Fruit fly (Drosophila melanogaster) whole organism, wandering third instar larva: Measurements from ENCODE around the gene CG14210.

Experiments used
- Abd-B ChIP-seq: fragments of >200 bp; optimal IDR thresholded peaks from 2 replicates; lab custom pipeline; 2017; ENCODE audit warnings: missing biosample characterization, missing genetic modification characterization
- CG32264 ChIP-seq: fragments of 200-800 bp; sonication (Bioruptor generic); optimal IDR thresholded peaks from 2 replicates; lab custom pipeline; 2016; ENCODE audit warnings: missing biosample characterization, missing genetic modification characterization
- CG9705 ChIP-seq: fragments of 200-800 bp; sonication (Bioruptor generic); optimal IDR thresholded peaks from 2 replicates; lab custom pipeline; 2018; ENCODE audit warnings: missing biosample characterization, mild to moderate bottlenecking, missing genetic modification characterization
- Dfd ChIP-seq: fragments of >200 bp; optimal IDR thresholded peaks from 2 replicates; lab custom pipeline; 2017; ENCODE audit warnings: missing biosample characterization, missing genetic modification characterization
- Dif ChIP-seq: fragments of 200-275, 200-300 bp; sonication (Bioruptor generic); optimal IDR thresholded peaks from 2 replicates; lab custom pipeline; 2018; ENCODE audit warnings: missing biosample characterization, missing genetic modification characterization; ENCODE audit not compliant: partially characterized antibody
- GATAd ChIP-seq: sonication (Bioruptor generic); optimal IDR thresholded peaks from 2 replicates; lab custom pipeline; 2016; ENCODE audit warnings: missing biosample characterization, missing genetic modification characterization
- Hnf4 ChIP-seq: fragments of 200-800 bp; sonication (Bioruptor generic); optimal IDR thresholded peaks from 2 replicates; lab custom pipeline; 2016; ENCODE audit warnings: missing biosample characterization, mild to moderate bottlenecking, missing genetic modification characterization
- Hr78 ChIP-seq: fragments of >200 bp; optimal IDR thresholded peaks from 2 replicates; lab custom pipeline; 2017; ENCODE audit warnings: missing biosample characterization, missing genetic modification characterization
- Hr83 ChIP-seq: fragments of 200-300 bp; sonication (Bioruptor generic); optimal IDR thresholded peaks from 2 replicates; lab custom pipeline; 2016; ENCODE audit warnings: missing biosample characterization, mild to moderate bottlenecking, missing genetic modification characterization, moderate library complexity; ENCODE audit not compliant: poor library complexity, severe bottlenecking
- Jra ChIP-seq: sonication (Bioruptor generic); optimal IDR thresholded peaks from 2 replicates; lab custom pipeline; 2016; ENCODE audit warnings: missing biosample characterization, missing genetic modification characterization
- Mio ChIP-seq: sonication (Bioruptor generic); optimal IDR thresholded peaks from 2 replicates; lab custom pipeline; 2016; ENCODE audit warnings: missing biosample characterization, missing genetic modification characterization
- Myc ChIP-seq: fragments of >200 bp; optimal IDR thresholded peaks from 2 replicates; lab custom pipeline; 2017
- N ChIP-seq: fragments of >200 bp; optimal IDR thresholded peaks from 2 replicates; lab custom pipeline; 2018; ENCODE audit warnings: missing biosample characterization, missing external identifiers, missing genetic modification characterization
- OdsH ChIP-seq: fragments of 200-800 bp; sonication (Bioruptor generic); optimal IDR thresholded peaks from 2 replicates; lab custom pipeline; 2016; ENCODE audit warnings: missing biosample characterization, mild to moderate bottlenecking, missing genetic modification characterization
- Rel ChIP-seq, 2 experiments: fragments of 200-800 bp; sonication (Bioruptor generic) in 1 of 2; optimal IDR thresholded peaks; 2 replicates in 1 of 2; 3 replicates in 1 of 2; lab custom pipeline; 2016 to 2019; ENCODE audit warnings: mild to moderate bottlenecking in 2 of 2, missing biosample characterization in 2 of 2, missing genetic modification characterization in 2 of 2, moderate library complexity in 1 of 2
- Sp1 ChIP-seq: fragments of 200-800 bp; sonication (Bioruptor generic); optimal IDR thresholded peaks from 3 replicates; lab custom pipeline; 2019; ENCODE audit warnings: missing biosample characterization, mild to moderate bottlenecking, missing genetic modification characterization, moderate library complexity
- Vsx2 ChIP-seq: fragments of 200-300, 225-300 bp; sonication (Bioruptor generic); optimal IDR thresholded peaks from 2 replicates; lab custom pipeline; 2018; ENCODE audit warnings: missing biosample characterization, missing genetic modification characterization; ENCODE audit not compliant: partially characterized antibody
- br ChIP-seq: fragments of 200-800 bp; sonication (Bioruptor generic); optimal IDR thresholded peaks from 2 replicates; lab custom pipeline; 2016; ENCODE audit warnings: missing biosample characterization, missing genetic modification characterization
- brk ChIP-seq: fragments of 200-800 bp; sonication (Bioruptor generic); optimal IDR thresholded peaks from 2 replicates; lab custom pipeline; 2016; ENCODE audit warnings: missing biosample characterization, mild to moderate bottlenecking, missing genetic modification characterization
- dl ChIP-seq, 2 experiments: fragments of 175-275, 200-275 bp in 1 of 2; fragments of 200-275 bp in 1 of 2; sonication (Bioruptor generic); optimal IDR thresholded peaks; lab custom pipeline; 2018; ENCODE audit warnings: mild to moderate bottlenecking in 2 of 2, missing biosample characterization in 2 of 2, missing genetic modification characterization in 2 of 2, moderate library complexity in 2 of 2; ENCODE audit not compliant: partially characterized antibody in 2 of 2, insufficient read depth in 1 of 2
- dmrt93B ChIP-seq: fragments of 200-800 bp; sonication (Bioruptor generic); optimal IDR thresholded peaks from 2 replicates; lab custom pipeline; 2018; ENCODE audit warnings: missing biosample characterization, mild to moderate bottlenecking, missing genetic modification characterization
- dsf ChIP-seq: sonication (Bioruptor generic); optimal IDR thresholded peaks from 2 replicates; lab custom pipeline; 2016; ENCODE audit warnings: missing biosample characterization, missing genetic modification characterization, borderline replicate concordance
- ey ChIP-seq: fragments of 200-800 bp; sonication (Bioruptor generic); optimal IDR thresholded peaks from 2 replicates; lab custom pipeline; 2016; ENCODE audit warnings: missing biosample characterization, missing genetic modification characterization
- foxo ChIP-seq, 2 experiments: fragments of 200-800 bp; sonication (Bioruptor generic); optimal IDR thresholded peaks; 2 replicates in 1 of 2; 3 replicates in 1 of 2; lab custom pipeline; 2016 to 2017; ENCODE audit warnings: missing biosample characterization in 2 of 2, missing genetic modification characterization in 2 of 2
- h ChIP-seq: fragments of 200-800 bp; sonication (Bioruptor generic); optimal IDR thresholded peaks from 3 replicates; lab custom pipeline; 2016; ENCODE audit warnings: missing biosample characterization, mild to moderate bottlenecking, missing genetic modification characterization
- jim ChIP-seq: fragments of 175-275, 200-325 bp; sonication (Bioruptor generic); optimal IDR thresholded peaks from 2 replicates; lab custom pipeline; 2016; ENCODE audit warnings: missing biosample characterization, mild to moderate bottlenecking, missing genetic modification characterization
- psq ChIP-seq: fragments of 200-800 bp; sonication (Bioruptor generic); optimal IDR thresholded peaks from 3 replicates; lab custom pipeline; 2017; ENCODE audit warnings: missing biosample characterization, mild to moderate bottlenecking, missing genetic modification characterization, moderate library complexity
- sage ChIP-seq: fragments of 200-800 bp; sonication (Bioruptor generic); optimal IDR thresholded peaks from 2 replicates; lab custom pipeline; 2016; ENCODE audit warnings: missing biosample characterization, mild to moderate bottlenecking, missing genetic modification characterization
- tai ChIP-seq: sonication (Bioruptor generic); optimal IDR thresholded peaks from 2 replicates; lab custom pipeline; 2016; ENCODE audit warnings: missing biosample characterization, missing genetic modification characterization
- usp ChIP-seq: fragments of >200 bp; optimal IDR thresholded peaks from 2 replicates; lab custom pipeline; 2017; ENCODE audit warnings: missing biosample characterization, missing genetic modification characterization
- woc ChIP-seq: sonication (Bioruptor generic); optimal IDR thresholded peaks from 2 replicates; lab custom pipeline; 2016; ENCODE audit warnings: missing biosample characterization, mild to moderate bottlenecking, missing genetic modification characterization

The CG14210 gene

DNA sequence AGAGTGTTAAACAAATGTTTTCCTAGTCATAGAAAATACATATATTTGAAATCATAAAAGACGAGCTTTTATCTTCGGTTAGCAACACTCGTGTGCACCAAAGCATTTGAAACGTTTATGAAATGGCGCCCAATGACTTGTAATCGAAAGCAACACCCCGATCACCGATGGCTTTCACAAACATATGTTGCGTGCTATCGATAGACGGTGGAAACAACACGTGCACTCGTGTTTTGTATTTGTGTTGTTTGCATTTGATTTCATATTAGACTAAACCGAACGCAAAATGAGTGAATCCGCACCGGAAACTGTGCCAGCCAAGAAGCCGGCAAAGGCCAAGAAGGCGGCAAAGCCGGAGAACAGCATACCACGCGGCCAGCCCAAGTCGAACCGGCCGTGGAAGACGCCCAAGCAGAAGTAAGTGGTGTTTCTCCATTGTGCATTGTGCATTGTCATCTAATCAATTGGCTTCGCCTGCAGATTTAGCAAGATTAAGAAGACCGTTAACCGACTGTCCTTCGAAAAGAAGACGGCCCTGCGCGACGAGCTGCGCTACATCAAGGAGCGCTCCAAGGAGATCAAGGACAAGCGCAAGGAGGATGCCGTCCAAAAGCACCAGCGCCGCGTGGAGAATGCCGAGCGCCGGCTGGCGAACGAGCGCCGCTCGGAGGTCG, at the start of gene CG14210:
CG14210 (plus strand) TSS at position 207 of the 674 bp plus-strand sequence.
- no peak for TF ChIP-seq usp (GFP tag; lab: Kevin White, UChicago)
- TF ChIP-seq Sp1 = no peak
- TF ChIP-seq Hr78 = no peak
- TF ChIP-seq jim (GFP tag; lab: Kevin White, UChicago) = no peak
- TF ChIP-seq CG32264 (GFP tag; lab: Kevin White, UChicago) = no peak
- no peak for TF ChIP-seq Hr83 (GFP tag; lab: Kevin White, UChicago)
- no peak for TF ChIP-seq sage (GFP tag; lab: Kevin White, UChicago)
- TF ChIP-seq tai (GFP tag; lab: Kevin White, UChicago) = no peak
- no peak for TF ChIP-seq Myc
- TF ChIP-seq Jra (GFP tag; lab: Kevin White, UChicago) = no peak
- no peak for TF ChIP-seq Hnf4 (GFP tag; lab: Kevin White, UChicago)
- TF ChIP-seq Vsx2 (GFP tag; lab: Kevin White, UChicago) = no peak
- TF ChIP-seq brk (GFP tag; lab: Kevin White, UChicago) = no peak
- TF ChIP-seq Dfd (GFP tag; lab: Kevin White, UChicago) = no peak
- TF ChIP-seq GATAd (GFP tag; lab: Kevin White, UChicago) = no peak
- no peak for TF ChIP-seq woc
- no peak for TF ChIP-seq br
- TF ChIP-seq Rel (GFP tag; optimal IDR thresholded peaks at IDR 0.05; lab: Kevin White, UChicago) = no peak
- no peak for TF ChIP-seq Rel (tag; optimal IDR thresholded peaks at IDR 0.05; lab: Kevin White, UChicago)

- TF ChIP-seq ey (GFP tag; lab: Kevin White, UChicago) = no peak
- TF ChIP-seq dsf = no peak
- TF ChIP-seq h (GFP tag; lab: Kevin White, UChicago) = no peak
- TF ChIP-seq Hnf4 (GFP tag; lab: Kevin White, UChicago) = no peak
- no peak for TF ChIP-seq dl (GFP tag; optimal IDR thresholded peaks at IDR 0.05; lab: Kevin White, UChicago; ENCODE audit: insufficient read depth in 1 of 2, partially characterized antibody in 2 of 2)
- no peak for TF ChIP-seq sage (GFP tag; lab: Kevin White, UChicago)
- TF ChIP-seq brk (GFP tag; lab: Kevin White, UChicago) = no peak
- TF ChIP-seq dmrt93B (GFP tag; lab: Kevin White, UChicago) = no peak
- TF ChIP-seq OdsH (GFP tag; lab: Kevin White, UChicago) = no peak
- no peak for TF ChIP-seq Dif
- no peak for TF ChIP-seq Sp1
- TF ChIP-seq Mio (GFP tag; lab: Kevin White, UChicago) = no peak
- TF ChIP-seq GATAd (GFP tag; lab: Kevin White, UChicago) = no peak
- TF ChIP-seq woc = no peak
- TF ChIP-seq CG9705 (GFP tag; lab: Kevin White, UChicago) = no peak
- TF ChIP-seq, all 38 proteins: peak for 0
Measured at dm6 chrX:19573687-19574086, 42.3 kb upstream of the CG14210 start.

DNA sequence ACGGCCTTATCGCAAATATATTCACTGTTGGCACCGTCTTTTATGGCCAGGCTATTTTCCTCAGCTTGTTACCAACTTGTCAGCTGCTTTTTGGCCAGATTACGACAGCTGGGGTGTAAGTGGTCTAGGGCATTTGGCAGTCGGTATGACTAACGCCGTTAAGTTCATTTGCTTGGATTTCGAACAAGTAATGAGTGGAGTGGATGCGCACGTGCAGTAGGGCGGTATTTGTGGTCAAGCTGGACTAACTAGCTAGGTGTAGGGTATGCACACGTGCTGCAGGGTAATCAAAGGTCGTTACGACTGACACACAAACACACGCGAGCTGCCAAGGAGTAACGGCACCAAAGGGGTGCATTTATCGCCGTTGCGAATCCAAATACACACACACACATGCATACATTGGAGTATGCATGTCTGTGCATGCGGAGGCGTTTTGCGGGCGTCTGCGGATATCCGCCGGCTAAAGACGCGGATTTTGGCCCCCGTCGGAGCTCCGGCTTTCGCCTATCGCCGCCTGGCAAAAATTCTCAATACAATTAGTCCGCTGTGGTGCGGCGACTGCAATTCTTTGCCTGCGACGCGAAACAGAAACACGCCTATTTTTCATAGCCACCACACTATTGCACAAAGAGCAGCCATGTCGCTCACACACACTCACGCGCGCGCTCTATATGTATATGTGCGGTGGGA, 37.9 kb upstream of the CG14210 start:
- peak; percentile 8 for TF ChIP-seq Abd-B (GFP tag; lab: Kevin White, UChicago)
- TF ChIP-seq N = peak; percentile 83
- TF ChIP-seq Hnf4 (GFP tag; lab: Kevin White, UChicago) = no peak

- TF ChIP-seq Abd-B (GFP tag; lab: Kevin White, UChicago) (peak; percentile 73), Hr78 (peak; percentile 24), N (peak; percentile 89), Jra (GFP tag; lab: Kevin White, UChicago) (no peak), psq (GFP tag; lab: Kevin White, UChicago) (no peak), GATAd (GFP tag; lab: Kevin White, UChicago) (no peak), foxo (GFP tag; optimal IDR thresholded peaks at IDR 0.05; lab: Kevin White, UChicago) (peak in 1 of 2 experiments; percentile 33), h (GFP tag; lab: Kevin White, UChicago) (peak; percentile 33)
Measured at dm6 chrX:19578908-19579647, 36.9 kb upstream of the CG14210 start.
